Fruit fly (Drosophila melanogaster) whole organism: ENCODE data around the gene CG8757.

ENCODE experiments used
- CG8478 ChIP-seq: fragments of >200 bp; optimal IDR thresholded peaks from 2 replicates; lab custom pipeline; 2018; ENCODE audit warnings: inconsistent platforms
- Dll ChIP-seq: fragments of >200 bp; optimal IDR thresholded peaks from 2 replicates; lab custom pipeline; 2017
- EcR ChIP-seq, 2 experiments: fragments of >200 bp; optimal IDR thresholded peaks; 2 replicates each; lab custom pipeline; 2017; ENCODE audit warnings: missing biosample characterization in 2 of 2, missing genetic modification characterization in 2 of 2, missing genetic modification reagents in 2 of 2
- pan ChIP-seq: fragments of >200 bp; optimal IDR thresholded peaks from 2 replicates; lab custom pipeline; 2017
- psq ChIP-seq: fragments of >200 bp; optimal IDR thresholded peaks from 2 replicates; lab custom pipeline; 2017
- usp ChIP-seq: fragments of >200 bp; optimal IDR thresholded peaks from 2 replicates; lab custom pipeline; 2017; ENCODE audit warnings: missing biosample characterization, missing genetic modification characterization, mixed read lengths

The CG8757 gene

DNA sequence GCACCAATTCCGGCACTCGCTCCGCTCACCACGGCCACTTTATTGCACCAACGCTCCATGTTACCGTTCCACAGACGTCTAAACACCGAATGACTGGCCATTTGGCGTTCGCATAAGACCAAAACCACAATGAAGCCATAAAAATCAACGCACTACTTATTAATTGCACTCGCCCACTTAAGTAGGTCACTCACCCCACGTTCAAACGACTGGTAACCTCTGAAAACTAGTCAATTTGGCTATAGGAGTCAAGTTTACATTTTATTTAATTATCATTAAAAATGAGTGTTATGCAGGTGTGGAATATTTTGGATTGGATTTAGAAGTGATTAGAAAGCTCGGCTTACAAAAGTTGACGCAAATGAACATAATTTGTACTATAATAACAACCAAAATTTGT, at the start of gene CG8757:
TSS of gene CG8757 (minus strand) at position 101 of the 400 bp plus-strand sequence.
- TF ChIP-seq EcR (GFP tag; optimal IDR thresholded peaks at IDR 0.05; lab: Kevin White, UChicago) (no peak), psq (no peak), Dll (lab: Kevin White, UChicago) (no peak), pan (lab: Kevin White, UChicago) (no peak), CG8478 (no peak), usp (no peak)

DNA sequence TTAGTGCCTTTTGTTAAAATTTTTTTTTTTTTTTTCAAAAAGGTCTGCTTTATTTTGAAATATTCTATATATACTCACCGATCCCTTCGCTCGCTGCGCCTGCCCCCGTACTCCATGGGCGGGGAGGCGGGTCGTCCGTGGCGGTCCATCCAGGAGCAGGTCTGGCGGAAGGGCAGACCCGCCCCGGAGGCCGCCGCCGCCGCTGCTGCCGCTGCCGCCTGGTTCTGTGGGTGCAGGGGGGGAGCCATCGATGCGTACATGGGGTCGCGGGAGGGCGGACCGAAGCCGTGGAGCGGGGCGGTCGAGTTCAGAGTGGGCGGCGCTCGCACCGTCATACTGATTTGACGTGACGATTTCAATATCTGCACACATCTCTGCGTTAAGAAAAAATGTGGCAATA, 45.1 kb upstream of the CG8757 start:
- TF ChIP-seq EcR (GFP tag; optimal IDR thresholded peaks at IDR 0.05; lab: Kevin White, UChicago) (no peak), psq (no peak), usp (no peak), CG8478 (no peak), pan (lab: Kevin White, UChicago) (no peak), Dll (lab: Kevin White, UChicago) (no peak)

DNA sequence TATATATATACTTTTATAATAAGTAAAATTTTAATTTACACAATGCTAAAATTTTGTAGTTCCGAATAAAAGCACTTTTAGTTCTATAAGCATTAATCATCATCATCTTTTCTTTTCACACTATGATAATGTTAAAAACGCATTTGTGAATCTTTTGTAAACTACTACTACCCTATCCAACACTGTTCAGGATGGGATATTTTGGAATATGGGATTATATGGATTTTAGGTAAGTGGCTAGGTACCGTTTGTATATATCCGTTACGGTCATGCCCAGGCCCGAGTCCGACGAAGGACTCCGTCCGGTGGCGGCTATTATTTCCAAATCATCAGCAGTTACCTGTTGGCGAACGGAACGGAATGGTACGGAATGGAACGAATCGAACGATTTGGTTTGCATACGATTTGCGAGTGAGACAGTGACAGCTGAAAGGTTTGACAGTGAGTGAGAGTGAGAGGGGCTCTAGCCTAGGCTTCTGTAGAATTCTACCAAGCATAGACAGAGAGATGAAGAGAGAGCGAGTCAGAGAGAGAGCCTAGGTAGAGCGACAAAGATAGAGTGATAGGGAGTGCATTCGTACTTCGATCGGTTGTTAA, 42.5 kb upstream of the CG8757 start:
- no peak for TF ChIP-seq pan (lab: Kevin White, UChicago)
- TF ChIP-seq Dll (lab: Kevin White, UChicago), result no peak
- TF ChIP-seq EcR (GFP tag; optimal IDR thresholded peaks at IDR 0.05; lab: Kevin White, UChicago), result no peak
- TF ChIP-seq psq, result no peak
- no peak for TF ChIP-seq CG8478

DNA sequence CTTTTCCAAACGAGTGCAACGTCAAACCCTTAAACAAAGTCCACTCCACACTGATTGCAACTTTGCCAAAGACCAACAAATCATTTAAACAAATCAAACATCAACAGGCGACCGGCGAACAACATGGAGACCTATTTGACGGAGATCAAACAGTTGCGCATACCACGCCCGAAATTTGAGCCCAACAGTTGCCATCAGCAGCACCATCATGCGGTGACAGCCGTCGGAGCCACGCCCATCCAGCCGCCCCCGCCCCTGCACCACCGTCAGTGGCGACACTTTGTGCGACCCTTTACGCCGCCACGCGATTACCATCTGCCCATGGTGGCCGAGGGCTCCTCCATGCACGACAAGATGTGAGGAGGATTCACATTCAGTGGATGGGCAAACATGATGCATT, 40.5 kb upstream of the CG8757 start:
- no peak for TF ChIP-seq CG8478

DNA sequence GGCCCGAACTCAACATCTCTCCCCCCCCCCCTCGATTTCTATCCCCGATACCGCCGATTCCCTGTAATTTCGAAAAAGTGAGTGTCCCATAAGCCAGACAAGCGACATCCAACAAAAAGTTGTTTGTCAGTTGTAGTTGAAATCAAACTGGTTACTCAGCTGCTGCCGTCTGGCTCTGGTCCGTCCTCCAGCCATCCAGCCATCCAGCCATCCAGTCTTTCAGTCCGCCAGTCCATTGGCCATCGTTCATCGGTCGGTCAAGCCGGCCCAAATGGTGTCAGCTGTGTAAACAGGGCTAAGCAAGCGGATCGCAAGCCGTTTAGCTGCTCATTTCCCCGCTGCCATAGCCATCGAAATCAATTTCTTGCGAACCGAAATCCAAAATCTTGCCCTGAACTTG, 39.5 kb upstream of the CG8757 start:
- TF ChIP-seq usp (no peak), EcR (GFP tag; optimal IDR thresholded peaks at IDR 0.05; lab: Kevin White, UChicago) (no peak), Dll (lab: Kevin White, UChicago) (no peak), CG8478 (no peak), psq (no peak), pan (lab: Kevin White, UChicago) (no peak)

DNA sequence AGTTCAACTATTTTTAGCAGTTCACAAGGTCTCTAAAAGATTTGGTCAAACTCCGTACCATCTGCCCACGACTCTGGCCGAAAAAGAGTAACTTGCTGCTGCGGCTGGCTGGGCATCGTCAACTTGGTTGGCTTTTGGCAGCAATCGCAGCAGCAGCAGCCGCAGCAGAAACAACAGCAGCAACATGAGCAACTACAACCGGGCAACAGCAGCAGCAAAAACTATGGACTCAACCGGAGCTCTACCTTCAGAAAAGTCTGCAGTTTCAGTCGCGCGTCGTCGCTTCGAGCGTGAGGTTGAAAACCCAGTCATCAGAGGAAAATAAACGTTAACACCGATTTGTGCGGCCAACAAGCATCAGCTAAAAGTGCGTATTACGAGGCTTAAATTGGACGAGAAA, 36.7 kb upstream of the CG8757 start, which contains the start of gene CG13737:
TSS of gene CG13737 (plus strand) at position 266 of the 400 bp plus-strand sequence.
- no peak for TF ChIP-seq usp
- TF ChIP-seq pan (lab: Kevin White, UChicago), result no peak
- TF ChIP-seq EcR (GFP tag; optimal IDR thresholded peaks at IDR 0.05; lab: Kevin White, UChicago), result no peak
- TF ChIP-seq CG8478, result no peak
- no peak for TF ChIP-seq psq
- TF ChIP-seq Dll (lab: Kevin White, UChicago), result no peak

DNA sequence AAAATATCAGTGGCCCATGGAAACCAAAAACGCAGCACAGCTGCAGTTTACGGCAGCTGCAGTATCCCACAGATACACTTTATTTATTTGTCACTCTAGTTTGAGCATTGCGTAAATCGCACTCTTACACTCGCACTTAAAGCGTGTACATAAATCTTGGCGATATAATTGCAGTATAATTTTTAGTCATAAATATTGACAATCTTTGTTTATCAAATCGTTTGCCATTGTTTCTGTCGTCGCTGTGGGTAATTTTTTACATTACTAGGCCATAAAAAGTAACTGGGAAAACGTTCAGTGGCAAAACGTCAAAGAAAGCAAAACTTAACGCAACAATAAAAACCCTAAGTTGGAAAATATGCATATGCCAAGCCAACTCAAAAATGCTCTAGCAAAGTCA, 35.9 kb upstream of the CG8757 start:
- TF ChIP-seq Dll (lab: Kevin White, UChicago), result no peak

DNA sequence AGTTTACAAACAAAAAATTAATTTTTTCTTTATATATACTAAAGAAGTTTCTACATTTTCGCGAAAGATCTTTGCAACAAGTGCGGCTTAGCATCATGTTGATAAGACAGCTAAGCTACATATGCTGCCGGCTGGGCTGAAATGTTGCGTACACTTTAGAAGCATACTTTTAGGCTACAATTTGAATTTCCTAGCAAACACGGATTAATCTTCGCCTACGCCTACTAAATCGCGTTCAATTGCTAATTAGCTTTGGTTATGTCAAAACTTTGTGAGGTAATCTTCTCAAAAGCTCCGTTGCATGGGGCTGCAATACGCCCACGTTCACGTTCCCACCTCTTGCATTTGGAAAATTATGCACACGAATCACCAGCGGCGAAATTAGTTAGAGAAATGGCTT, 34.9 kb upstream of the CG8757 start:
- TF ChIP-seq CG8478 (no peak), Dll (lab: Kevin White, UChicago) (no peak), usp (no peak), EcR (GFP tag; optimal IDR thresholded peaks at IDR 0.05; lab: Kevin White, UChicago) (no peak), psq (no peak), pan (lab: Kevin White, UChicago) (no peak)

DNA sequence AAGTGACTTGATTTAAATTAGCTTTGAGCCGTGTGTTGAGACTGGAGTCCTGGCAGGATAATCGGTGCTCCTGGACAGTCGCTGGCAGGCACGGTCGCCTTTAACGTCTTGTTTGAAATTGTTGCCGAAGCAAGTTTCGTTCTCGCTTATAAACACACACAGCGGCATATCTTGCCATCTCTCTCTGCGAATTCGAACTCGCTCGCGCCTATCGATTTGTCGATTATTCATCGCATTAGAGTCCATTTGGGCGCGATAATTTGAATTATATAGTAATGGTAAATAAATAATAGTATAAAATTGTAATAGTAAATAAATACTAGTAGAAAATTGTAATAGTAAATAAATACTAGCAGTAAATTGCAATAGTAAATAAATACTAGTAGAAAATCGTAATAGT, 24.7 kb upstream of the CG8757 start, which contains the start of gene CG8745:
TSS of gene CG8745 (minus strand) at position 126 of the 400 bp plus-strand sequence.
- TF ChIP-seq Dll (lab: Kevin White, UChicago), result no peak
- no peak for TF ChIP-seq usp
- no peak for TF ChIP-seq CG8478
- no peak for TF ChIP-seq EcR (GFP tag; optimal IDR thresholded peaks at IDR 0.05; lab: Kevin White, UChicago)
- TF ChIP-seq pan (lab: Kevin White, UChicago), result no peak
- TF ChIP-seq psq, result no peak

DNA sequence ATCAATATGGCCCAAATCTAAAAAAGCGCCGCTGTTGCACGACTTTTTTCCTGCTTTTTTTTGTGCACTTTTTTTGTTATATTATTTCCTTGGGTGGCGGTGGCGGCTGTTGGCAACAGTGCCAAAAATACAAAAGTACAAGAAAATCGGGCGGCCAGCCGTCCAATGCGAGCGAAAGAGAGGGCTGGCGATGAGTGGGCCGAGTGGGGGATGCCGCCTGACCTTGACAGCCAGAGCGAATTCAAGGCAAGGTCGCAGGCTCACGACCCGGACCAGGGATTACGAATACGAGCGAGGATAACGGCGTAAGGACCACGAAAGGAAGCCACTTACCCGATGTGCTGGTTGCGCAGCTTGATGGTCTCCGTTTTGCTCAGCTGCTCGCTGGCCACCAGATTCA, 24.2 kb upstream of the CG8757 start:
- TF ChIP-seq pan (lab: Kevin White, UChicago) (no peak), usp (no peak), EcR (GFP tag; optimal IDR thresholded peaks at IDR 0.05; lab: Kevin White, UChicago) (no peak)

DNA sequence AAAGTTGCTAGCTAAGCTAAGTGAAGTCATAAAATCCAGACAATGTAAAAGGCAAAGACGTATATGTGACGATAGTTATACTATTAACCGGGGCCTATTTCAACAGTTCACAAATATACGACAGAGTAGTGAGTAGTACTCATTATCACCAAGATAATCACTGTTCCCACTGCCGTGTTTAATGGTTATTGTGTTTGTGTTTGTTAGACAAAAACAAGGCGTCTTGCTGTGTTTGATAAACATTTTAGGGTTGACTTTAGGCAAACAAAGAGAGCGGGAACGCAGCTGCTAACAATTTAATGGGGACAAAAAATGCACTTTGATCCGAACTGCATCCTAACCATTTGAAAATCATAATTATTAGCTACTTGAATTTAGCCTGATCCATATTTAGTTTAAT, 23.4 kb upstream of the CG8757 start:
- TF ChIP-seq pan (lab: Kevin White, UChicago), result no peak
- TF ChIP-seq EcR (GFP tag; optimal IDR thresholded peaks at IDR 0.05; lab: Kevin White, UChicago), result no peak
- no peak for TF ChIP-seq CG8478
- no peak for TF ChIP-seq psq
- TF ChIP-seq Dll (lab: Kevin White, UChicago), result no peak
- no peak for TF ChIP-seq usp

DNA sequence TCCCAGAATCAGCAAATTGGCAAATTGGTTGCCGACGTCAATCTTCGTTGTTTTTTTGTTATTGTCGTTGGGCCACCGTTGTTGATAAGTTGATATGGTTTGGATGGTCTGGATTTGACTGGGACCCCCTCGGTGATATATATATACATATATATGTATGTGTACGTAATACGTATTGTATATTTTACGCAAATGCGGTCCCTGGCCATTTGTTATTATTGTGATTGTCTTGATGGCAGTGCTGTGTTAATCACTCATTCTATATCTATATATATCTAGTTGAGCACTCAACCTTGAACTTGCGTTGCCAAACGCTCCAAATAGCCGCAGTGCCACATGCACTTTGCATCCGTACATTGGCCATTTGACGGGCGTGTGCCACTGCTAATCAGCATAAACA, 22.5 kb upstream of the CG8757 start:
- no peak for TF ChIP-seq pan (lab: Kevin White, UChicago)
- no peak for TF ChIP-seq Dll (lab: Kevin White, UChicago)

DNA sequence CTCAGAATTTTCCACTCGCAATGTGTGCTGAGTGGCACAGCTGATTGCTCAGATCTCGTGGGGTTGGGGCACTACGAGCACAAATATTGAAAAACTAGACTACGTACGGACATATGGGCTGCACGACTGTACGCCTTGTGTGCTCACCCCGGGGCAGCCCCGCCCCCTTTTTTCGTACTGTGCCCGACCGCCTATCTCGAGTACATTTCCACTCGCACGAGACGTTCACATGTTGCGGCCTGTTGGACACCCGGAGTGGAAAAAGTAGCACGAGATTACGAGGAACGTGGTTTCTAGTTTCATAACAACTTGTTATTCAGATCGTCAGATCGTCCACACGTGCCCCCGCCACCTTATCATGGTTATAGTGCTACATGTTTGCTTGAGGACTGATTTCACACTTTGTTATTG, 21.3 kb upstream of the CG8757 start:
- TF ChIP-seq CG8478, result no peak
- no peak for TF ChIP-seq Dll (lab: Kevin White, UChicago)
- no peak for TF ChIP-seq pan (lab: Kevin White, UChicago)
- TF ChIP-seq psq, result no peak
- TF ChIP-seq usp, result no peak
- no peak for TF ChIP-seq EcR (GFP tag; optimal IDR thresholded peaks at IDR 0.05; lab: Kevin White, UChicago)

DNA sequence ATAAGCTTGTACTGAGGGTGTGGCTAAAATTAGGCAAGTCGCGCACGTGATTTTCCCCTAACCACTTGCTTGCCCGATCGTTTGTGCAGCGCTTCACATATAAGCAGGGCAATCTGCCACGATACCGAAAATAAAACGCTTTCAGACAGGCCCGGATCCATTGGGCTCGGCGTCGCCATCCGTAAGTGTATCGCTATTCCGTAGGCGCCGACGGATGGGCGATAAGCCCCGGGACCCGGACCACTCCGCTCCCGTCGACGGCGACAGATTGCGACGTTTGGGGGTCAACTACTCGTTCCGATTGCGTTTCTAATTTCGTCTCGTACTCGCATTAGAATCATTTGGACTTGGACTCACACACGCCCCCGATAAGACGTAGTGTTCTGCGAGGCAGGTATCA, 20.4 kb upstream of the CG8757 start:
- TF ChIP-seq Dll (lab: Kevin White, UChicago) (no peak), pan (lab: Kevin White, UChicago) (no peak), psq (no peak), usp (no peak), EcR (GFP tag; optimal IDR thresholded peaks at IDR 0.05; lab: Kevin White, UChicago) (no peak), CG8478 (no peak)
